Worm (Caenorhabditis elegans) whole organism, late embryonic: Measurements from ENCODE around the gene twk-40.

Experiments used
- K09A11.1 ChIP-seq: sonication (generic microtip); optimal IDR thresholded peaks from 2 replicates; lab custom pipeline; 2017; ENCODE audit warnings: antibody characterized with exemption, mild to moderate bottlenecking, missing genetic modification characterization, missing compliant biosample characterization; ENCODE audit not compliant: insufficient read depth
- ama-1 ChIP-seq: fragments of 150-350 bp; optimal IDR thresholded peaks from 2 replicates; lab custom pipeline; 2014
- ceh-18 ChIP-seq: sonication (generic microtip); optimal IDR thresholded peaks from 2 replicates; lab custom pipeline; 2016; ENCODE audit warnings: missing genetic modification characterization, missing compliant biosample characterization
- ceh-19 ChIP-seq: fragments of 200-800 bp; sonication (Bioruptor generic); optimal IDR thresholded peaks from 2 replicates; lab custom pipeline; 2018; ENCODE audit warnings: mild to moderate bottlenecking, missing genetic modification characterization, missing compliant biosample characterization
- ceh-22 ChIP-seq: sonication (generic microtip); optimal IDR thresholded peaks from 2 replicates; lab custom pipeline; 2017; ENCODE audit warnings: missing biosample characterization, missing genetic modification characterization
- ceh-24 ChIP-seq: sonication (generic microtip); optimal IDR thresholded peaks from 2 replicates; lab custom pipeline; 2016; ENCODE audit warnings: mild to moderate bottlenecking, missing genetic modification characterization, missing compliant biosample characterization
- ceh-45 ChIP-seq: fragments of 200-800 bp; sonication (Bioruptor generic); IDR thresholded peaks from 2 replicates; pipeline ENCODE4 v1.3.6; 2022; ENCODE audit warnings: missing genetic modification reagents, missing genetic modification characterization, missing compliant biosample characterization
- ceh-9 ChIP-seq: sonication (generic microtip); optimal IDR thresholded peaks from 2 replicates; lab custom pipeline; 2016; ENCODE audit warnings: mild to moderate bottlenecking, missing genetic modification characterization, inconsistent platforms, missing compliant biosample characterization
- che-1 ChIP-seq: sonication (generic microtip); optimal IDR thresholded peaks from 2 replicates; lab custom pipeline; 2016; ENCODE audit warnings: mild to moderate bottlenecking, missing genetic modification characterization, missing compliant biosample characterization
- dve-1 ChIP-seq: sonication (generic microtip); optimal IDR thresholded peaks from 2 replicates; lab custom pipeline; 2017; ENCODE audit warnings: antibody characterized with exemption, mild to moderate bottlenecking, missing genetic modification characterization, missing compliant biosample characterization
- elt-2 ChIP-seq: sonication (generic microtip); optimal IDR thresholded peaks from 2 replicates; lab custom pipeline; 2016; ENCODE audit warnings: missing genetic modification reagents, missing genetic modification characterization, missing compliant biosample characterization
- elt-4 ChIP-seq: sonication (generic microtip); optimal IDR thresholded peaks from 2 replicates; lab custom pipeline; 2016; ENCODE audit warnings: missing genetic modification characterization, missing compliant biosample characterization
- ets-4 ChIP-seq: sonication (generic microtip); optimal IDR thresholded peaks from 2 replicates; lab custom pipeline; 2016; ENCODE audit warnings: missing genetic modification characterization, missing compliant biosample characterization
- eyg-1 ChIP-seq: sonication (generic microtip); optimal IDR thresholded peaks from 2 replicates; lab custom pipeline; 2016; ENCODE audit warnings: missing genotype, missing genetic modification characterization, missing compliant biosample characterization
- fkh-10 ChIP-seq: fragments of 150-350 bp; optimal IDR thresholded peaks from 2 replicates; lab custom pipeline; 2014; ENCODE audit warnings: missing biosample characterization, missing genetic modification reagents, missing genetic modification characterization
- fkh-6 ChIP-seq: sonication (generic microtip); optimal IDR thresholded peaks from 2 replicates; lab custom pipeline; 2016; ENCODE audit warnings: missing genetic modification characterization, missing compliant biosample characterization
- hlh-13 ChIP-seq: fragments of 200-800 bp; sonication (Bioruptor generic); optimal IDR thresholded peaks from 2 replicates; lab custom pipeline; 2018; ENCODE audit warnings: mild to moderate bottlenecking, missing genetic modification characterization, missing compliant biosample characterization
- hlh-15 ChIP-seq: sonication (generic microtip); optimal IDR thresholded peaks from 2 replicates; lab custom pipeline; 2016; ENCODE audit warnings: missing genetic modification characterization, missing compliant biosample characterization
- hlh-30 ChIP-seq: sonication (generic microtip); optimal IDR thresholded peaks from 2 replicates; lab custom pipeline; 2017; ENCODE audit warnings: antibody characterized with exemption, missing genetic modification characterization, missing compliant biosample characterization; ENCODE audit not compliant: insufficient read depth
- lim-6 ChIP-seq: sonication (generic microtip); optimal IDR thresholded peaks from 2 replicates; lab custom pipeline; 2016; ENCODE audit warnings: missing genetic modification characterization, missing compliant biosample characterization
- lin-11 ChIP-seq: fragments of 200-800 bp; sonication (Bioruptor generic); optimal IDR thresholded peaks from 2 replicates; lab custom pipeline; 2018; ENCODE audit warnings: mild to moderate bottlenecking, missing genetic modification characterization, missing compliant biosample characterization
- madf-2 ChIP-seq: sonication (generic microtip); optimal IDR thresholded peaks from 2 replicates; lab custom pipeline; 2017; ENCODE audit warnings: missing genetic modification characterization, missing compliant biosample characterization
- mec-3 ChIP-seq: sonication (generic microtip); optimal IDR thresholded peaks from 2 replicates; lab custom pipeline; 2016; ENCODE audit warnings: borderline replicate concordance, missing genetic modification characterization, missing compliant biosample characterization
- nfya-1 ChIP-seq: sonication (generic microtip); optimal IDR thresholded peaks from 2 replicates; lab custom pipeline; 2017; ENCODE audit warnings: missing genetic modification characterization, mild to moderate bottlenecking, missing compliant biosample characterization, antibody characterized with exemption, moderate library complexity
- nhr-232 ChIP-seq: sonication (generic microtip); optimal IDR thresholded peaks from 2 replicates; lab custom pipeline; 2016; ENCODE audit warnings: missing genetic modification characterization, missing compliant biosample characterization
- odd-2 ChIP-seq: sonication (generic microtip); optimal IDR thresholded peaks from 2 replicates; lab custom pipeline; 2017; ENCODE audit warnings: antibody characterized with exemption, mild to moderate bottlenecking, missing genetic modification characterization, missing compliant biosample characterization
- pat-9 ChIP-seq: fragments of 200-800 bp; sonication (Bioruptor generic); optimal IDR thresholded peaks from 2 replicates; lab custom pipeline; 2018; ENCODE audit warnings: mild to moderate bottlenecking, missing genetic modification characterization, moderate library complexity, missing compliant biosample characterization
- pqm-1 ChIP-seq: sonication (generic microtip); optimal IDR thresholded peaks from 2 replicates; lab custom pipeline; 2016; ENCODE audit warnings: missing genetic modification characterization, missing compliant biosample characterization
- pros-1 ChIP-seq: fragments of 150-350 bp; optimal IDR thresholded peaks from 2 replicates; lab custom pipeline; 2014; ENCODE audit warnings: missing biosample characterization, missing genetic modification reagents, missing genetic modification characterization
- rnt-1 ChIP-seq: sonication (generic microtip); optimal IDR thresholded peaks from 2 replicates; lab custom pipeline; 2016; ENCODE audit warnings: missing genetic modification characterization, missing compliant biosample characterization
- sox-2 ChIP-seq: fragments of 200-800 bp; sonication (Bioruptor generic); IDR thresholded peaks from 2 replicates; pipeline ENCODE4 v1.3.6; 2022; ENCODE audit warnings: missing genetic modification reagents, missing genetic modification characterization, missing compliant biosample characterization
- syd-9 ChIP-seq: sonication (generic microtip); optimal IDR thresholded peaks from 2 replicates; lab custom pipeline; 2016; ENCODE audit warnings: mild to moderate bottlenecking, missing genetic modification characterization, moderate library complexity, missing compliant biosample characterization
- tbx-2 ChIP-seq: sonication (generic microtip); optimal IDR thresholded peaks from 2 replicates; lab custom pipeline; 2016; ENCODE audit warnings: missing genetic modification characterization, missing compliant biosample characterization
- unc-3 ChIP-seq, 2 experiments: fragments of 200-800 bp in 1 of 2; sonication (Bioruptor generic) in 1 of 2; sonication (generic microtip) in 1 of 2; conservative IDR thresholded peaks in 1 of 2; optimal IDR thresholded peaks in 1 of 2; 2 replicates each; pipeline versions ENCODE4 v1.3.6 to Lab custom; 2016 to 2022; ENCODE audit warnings: missing compliant biosample characterization in 2 of 2, missing genetic modification characterization in 2 of 2, missing genetic modification reagents in 1 of 2
- unc-42 ChIP-seq: sonication (generic microtip); optimal IDR thresholded peaks from 2 replicates; lab custom pipeline; 2016; ENCODE audit warnings: missing genotype, missing genetic modification characterization, missing compliant biosample characterization

twk-40 gene

DNA sequence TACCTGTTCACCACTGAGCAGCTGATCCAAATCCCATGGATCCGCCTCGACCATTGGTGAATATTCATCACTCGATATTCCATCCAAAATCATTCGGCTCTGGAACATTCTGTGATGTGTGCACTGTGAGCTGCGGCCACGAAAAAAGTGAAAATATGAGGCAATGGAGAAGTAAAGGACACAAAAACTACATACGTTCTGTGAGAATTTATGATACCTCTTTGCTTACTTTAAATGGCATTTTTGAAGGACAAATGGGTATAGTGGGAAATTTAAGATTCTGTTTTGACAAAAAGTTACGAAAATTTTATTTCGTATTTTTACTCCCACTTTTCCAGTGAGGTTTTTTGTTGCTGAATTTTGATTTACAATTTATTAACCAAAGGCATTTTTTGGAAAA is at the start of gene twk-40:
TSS of gene twk-40 (minus strand) at position 101 of the 400 bp plus-strand sequence.
- no peak for TF ChIP-seq che-1 (tag; lab: Kevin White, UChicago)
- no peak for TF ChIP-seq unc-42 (tag; lab: Kevin White, UChicago)
- TF ChIP-seq rnt-1 = no peak
- no peak for TF ChIP-seq fkh-10 (GFP tag; lab: Kevin White, UChicago)
- TF ChIP-seq lin-11 (tag; lab: Kevin White, UChicago) = no peak
- no peak for TF ChIP-seq ets-4
- no peak for TF ChIP-seq ceh-9
- no peak for TF ChIP-seq hlh-15 (tag; lab: Kevin White, UChicago)
- TF ChIP-seq K09A11.1 (tag; lab: Kevin White, UChicago) = no peak

DNA sequence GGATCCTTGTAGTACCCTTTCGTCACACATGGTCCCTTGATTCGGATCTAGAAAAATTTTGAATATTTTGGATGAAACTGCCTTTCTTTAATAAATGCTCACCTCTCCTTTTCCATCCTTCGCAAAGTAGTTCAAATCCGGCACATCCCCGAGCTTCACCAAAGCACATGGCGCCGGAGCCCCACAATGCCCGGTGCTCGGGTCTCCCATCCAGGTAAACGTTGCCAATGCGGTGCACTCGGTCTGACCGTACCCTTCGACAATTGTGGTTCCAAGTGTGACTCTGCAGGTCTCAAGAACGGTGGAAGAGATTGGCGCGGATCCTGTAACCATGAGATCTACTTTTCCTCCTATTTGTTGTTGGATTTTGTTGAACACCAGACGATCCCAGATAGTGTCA is 48.5 kb upstream of the twk-40 start:
- no peak for TF ChIP-seq sox-2 (GFP tag; lab: Robert Waterston, UW)
- no peak for TF ChIP-seq unc-3 (GFP tag; conservative IDR thresholded peaks at IDR 0.05; lab: Robert Waterston, UW)
- no peak for TF ChIP-seq unc-3 (tag; optimal IDR thresholded peaks at IDR 0.05; lab: Kevin White, UChicago)

DNA sequence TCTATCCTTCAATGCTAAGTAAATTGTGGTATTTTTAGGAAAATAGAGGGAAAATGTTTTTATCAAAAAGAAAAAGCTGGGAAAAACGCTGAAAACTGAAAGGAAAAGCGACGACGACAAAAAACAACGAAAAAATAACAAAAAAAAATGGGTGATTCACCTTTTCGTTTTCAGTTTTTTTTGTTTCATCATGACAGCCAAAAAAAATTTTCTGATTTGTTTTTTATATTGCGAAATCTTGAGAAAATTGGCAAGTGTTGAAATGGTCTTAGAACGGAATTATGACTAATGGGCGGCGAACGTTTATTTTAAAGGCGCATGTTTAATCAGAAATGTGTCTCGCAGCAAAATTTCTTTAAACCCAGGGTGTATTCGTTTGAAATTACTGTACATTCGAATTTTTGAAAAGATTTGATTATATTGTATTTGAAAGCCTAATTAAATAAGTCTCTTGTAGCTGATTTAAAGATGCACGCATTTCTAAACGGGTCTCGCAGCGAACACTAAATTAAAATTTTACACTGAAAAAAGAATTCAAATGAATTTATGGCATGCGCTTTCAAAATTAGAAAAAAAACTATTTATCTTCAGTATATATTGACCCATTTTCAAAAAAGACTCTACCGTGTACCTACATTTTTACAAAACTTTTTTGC is 43.6 kb upstream of the twk-40 start:
- TF ChIP-seq ceh-18 (tag; lab: Kevin White, UChicago) = no peak
- no peak for TF ChIP-seq elt-4 (tag; lab: Kevin White, UChicago)
- TF ChIP-seq tbx-2 (tag; lab: Kevin White, UChicago) = no peak
- TF ChIP-seq dve-1 (tag; lab: Kevin White, UChicago) = no peak
- no peak for TF ChIP-seq lim-6
- no peak for TF ChIP-seq ets-4
- no peak for TF ChIP-seq K09A11.1 (tag; lab: Kevin White, UChicago)
- no peak for TF ChIP-seq nfya-1 (tag; lab: Kevin White, UChicago)
- no peak for TF ChIP-seq pros-1 (tag; lab: Kevin White, UChicago)
- TF ChIP-seq pqm-1 (tag; lab: Kevin White, UChicago) = no peak
- no peak for TF ChIP-seq unc-3 (GFP tag; conservative IDR thresholded peaks at IDR 0.05; lab: Robert Waterston, UW)
- no peak for TF ChIP-seq unc-3 (tag; optimal IDR thresholded peaks at IDR 0.05; lab: Kevin White, UChicago)
- no peak for TF ChIP-seq ceh-24

DNA sequence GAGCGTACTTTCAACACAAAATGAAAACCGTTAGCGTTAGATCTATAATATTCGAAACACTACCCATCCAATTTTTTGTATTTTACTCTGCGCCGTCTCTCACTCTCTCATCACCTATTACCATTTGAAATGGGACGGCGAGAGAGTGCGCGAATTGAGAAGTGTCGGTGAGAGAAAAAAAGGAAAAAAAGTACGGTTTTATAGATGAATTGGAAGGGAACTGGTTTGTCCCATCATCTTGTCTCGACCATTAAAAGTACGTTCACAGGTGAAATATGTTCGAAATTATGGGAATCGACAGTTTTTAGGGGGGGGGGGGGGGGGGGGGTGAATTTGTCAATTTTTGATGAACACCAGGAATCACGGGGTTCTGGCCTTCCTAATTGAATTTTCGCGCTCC is 42.4 kb upstream of the twk-40 start:
- TF ChIP-seq rnt-1 (no peak), fkh-6 (tag; lab: Kevin White, UChicago) (no peak), eyg-1 (tag; lab: Kevin White, UChicago) (no peak), ceh-24 (no peak), ceh-22 (no peak), hlh-30 (tag; lab: Kevin White, UChicago) (no peak), nhr-232 (tag; lab: Kevin White, UChicago) (no peak), syd-9 (tag; lab: Kevin White, UChicago) (no peak), madf-2 (tag; lab: Kevin White, UChicago) (no peak), ceh-45 (GFP tag; lab: Robert Waterston, UW) (no peak), odd-2 (no peak)

DNA sequence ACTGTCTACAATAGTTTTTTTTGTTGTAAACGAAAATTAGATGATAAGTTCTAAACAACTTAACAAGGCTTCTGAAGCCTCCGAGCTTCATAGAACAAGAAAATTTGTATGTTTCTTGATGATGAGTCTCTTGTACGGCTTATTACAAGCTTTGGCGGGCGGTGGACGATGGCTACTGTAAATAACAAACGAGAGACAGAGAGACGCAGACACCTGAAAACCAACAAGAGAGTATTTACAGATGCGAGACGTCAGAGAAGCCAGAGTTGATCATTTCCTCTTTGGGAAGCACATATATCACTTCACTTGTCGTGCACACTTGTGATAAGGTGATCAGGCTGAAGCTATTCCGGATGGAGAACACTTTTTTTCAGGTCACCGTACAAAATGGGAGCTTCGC is 38.6 kb upstream of the twk-40 start:
- TF ChIP-seq unc-42 (tag; lab: Kevin White, UChicago) = no peak
- TF ChIP-seq mec-3 (tag; lab: Kevin White, UChicago) = no peak
- no peak for TF ChIP-seq syd-9 (tag; lab: Kevin White, UChicago)
- no peak for TF ChIP-seq ceh-9
- no peak for TF ChIP-seq ceh-19
- TF ChIP-seq pat-9 = no peak
- no peak for TF ChIP-seq elt-2
- no peak for TF ChIP-seq hlh-13 (GFP tag; lab: Kevin White, UChicago)
- TF ChIP-seq rnt-1 = no peak
- no peak for TF ChIP-seq che-1 (tag; lab: Kevin White, UChicago)
- TF ChIP-seq ama-1 (lab: Kevin White, UChicago) = no peak
- TF ChIP-seq lim-6 = no peak
- TF ChIP-seq K09A11.1 (tag; lab: Kevin White, UChicago) = no peak
